Worm (Caenorhabditis elegans) whole organism, mixed stage, embryonic: ENCODE results near the gene cft-1.
A peak's percentile ranks its signal among the peaks of the same experiment; 100 is the strongest.

Experiments
- drap-1 ChIP-seq: fragments of 200-800 bp; sonication (Bioruptor generic); optimal IDR thresholded peaks from 3 replicates; lab custom pipeline; 2018; ENCODE audit warnings: mild to moderate bottlenecking, missing genetic modification characterization, missing compliant biosample characterization
- elt-3 ChIP-seq: fragments of 150-350 bp; optimal IDR thresholded peaks from 2 replicates; lab custom pipeline; 2014; ENCODE audit warnings: missing biosample characterization, missing genetic modification characterization
- unc-39 ChIP-seq: fragments of 150-350 bp; optimal IDR thresholded peaks from 2 replicates; lab custom pipeline; 2014; ENCODE audit warnings: missing biosample characterization, missing genetic modification characterization

ce11 chrV:5504807-5505442, 33.7 kb upstream of the cft-1 start, which contains the start of the genes dnj-19 and nhr-47:
- no peak for TF ChIP-seq unc-39
- no peak for TF ChIP-seq elt-3 (tag; lab: Kevin White, UChicago)
- peak; percentile 72 for TF ChIP-seq drap-1 (GFP tag; lab: Kevin White, UChicago)
